Fruit fly (Drosophila melanogaster) whole organism, embryonic: Measurements from ENCODE around the gene Mur2B.
A peak's percentile ranks its signal among the peaks of the same experiment; 100 is the strongest.

Experiments used
- Bgb ChIP-seq: fragments of 200-800 bp; sonication (Bioruptor generic); IDR thresholded peaks from 2 replicates; pipeline ENCODE4 v1.3.6; 2022; ENCODE audit warnings: missing biosample characterization, missing genetic modification characterization; ENCODE audit not compliant: partially characterized antibody
- CG10431 ChIP-seq: fragments of 200-800 bp; sonication (Bioruptor generic); optimal IDR thresholded peaks from 3 replicates; lab custom pipeline; 2018; ENCODE audit warnings: missing biosample characterization, mild to moderate bottlenecking, missing genetic modification characterization
- CG12071 ChIP-seq: fragments of 200-800 bp; sonication (Bioruptor generic); optimal IDR thresholded peaks from 3 replicates; lab custom pipeline; 2018; ENCODE audit warnings: missing biosample characterization, mild to moderate bottlenecking, missing genetic modification characterization
- CG12155 ChIP-seq: fragments of 200-800 bp; sonication (Bioruptor generic); optimal IDR thresholded peaks from 3 replicates; lab custom pipeline; 2016; ENCODE audit warnings: missing biosample characterization, missing genetic modification characterization
- CG12299 ChIP-seq: fragments of 200-800 bp; sonication (Bioruptor generic); optimal IDR thresholded peaks from 2 replicates; lab custom pipeline; 2018; ENCODE audit warnings: missing biosample characterization, mild to moderate bottlenecking, missing genetic modification characterization
- CG12744 ChIP-seq: fragments of 200-800 bp; sonication (Bioruptor generic); optimal IDR thresholded peaks from 2 replicates; lab custom pipeline; 2016; ENCODE audit warnings: missing biosample characterization, missing genetic modification characterization
- CG1529 ChIP-seq: fragments of 200-800 bp; sonication (Bioruptor generic); optimal IDR thresholded peaks from 3 replicates; lab custom pipeline; 2018; ENCODE audit warnings: missing biosample characterization, missing genetic modification characterization
- CG1603 ChIP-seq: fragments of 200-800 bp; sonication (Bioruptor generic); optimal IDR thresholded peaks from 2 replicates; lab custom pipeline; 2019; ENCODE audit warnings: missing biosample characterization, mild to moderate bottlenecking, missing genetic modification characterization, moderate library complexity
- CG17359 ChIP-seq: fragments of 200-800 bp; sonication (Bioruptor generic); optimal IDR thresholded peaks from 3 replicates; lab custom pipeline; 2018; ENCODE audit warnings: missing biosample characterization, mild to moderate bottlenecking, missing genetic modification characterization, moderate library complexity
- CG1792 ChIP-seq: fragments of 200-800 bp; sonication (Bioruptor generic); optimal IDR thresholded peaks from 2 replicates; lab custom pipeline; 2016; ENCODE audit warnings: missing biosample characterization, missing genetic modification characterization
- CG31224 ChIP-seq: fragments of 200-800 bp; sonication (Bioruptor generic); IDR thresholded peaks from 2 replicates; pipeline ENCODE4 v1.3.6; 2022; ENCODE audit warnings: missing biosample characterization, missing genetic modification characterization
- CG3281 ChIP-seq: fragments of 200-800 bp; sonication (Bioruptor generic); optimal IDR thresholded peaks from 3 replicates; lab custom pipeline; 2017; ENCODE audit warnings: missing biosample characterization, mild to moderate bottlenecking, missing genetic modification characterization
- CG33213 ChIP-seq: fragments of 200-800 bp; sonication (Bioruptor generic); optimal IDR thresholded peaks from 3 replicates; lab custom pipeline; 2016; ENCODE audit warnings: missing biosample characterization, missing genetic modification characterization
- CG4328 ChIP-seq: fragments of 200-800 bp; sonication (Bioruptor generic); optimal IDR thresholded peaks from 3 replicates; lab custom pipeline; 2017; ENCODE audit warnings: missing biosample characterization, missing genetic modification reagents, missing genetic modification characterization
- CG6175 ChIP-seq: fragments of 200-800 bp; sonication (Bioruptor generic); IDR thresholded peaks from 3 replicates; pipeline ENCODE4 v1.3.6; 2022; ENCODE audit warnings: missing biosample characterization, missing genetic modification characterization
- CG6683 ChIP-seq: fragments of 200-800 bp; sonication (Bioruptor generic); optimal IDR thresholded peaks from 2 replicates; lab custom pipeline; 2017; ENCODE audit warnings: missing biosample characterization, mild to moderate bottlenecking, missing genetic modification characterization, missing genetic modification reagents
- CG6689 ChIP-seq: fragments of 200-800 bp; sonication (Bioruptor generic); IDR thresholded peaks from 2 replicates; pipeline ENCODE4 v1.3.6; 2022; ENCODE audit warnings: missing biosample characterization, missing genetic modification characterization
- CG6791 ChIP-seq: fragments of 200-800 bp; sonication (Bioruptor generic); IDR thresholded peaks from 3 replicates; pipeline ENCODE4 v1.3.6; 2022; ENCODE audit warnings: missing biosample characterization, missing genetic modification characterization; ENCODE audit not compliant: partially characterized antibody
- CG7745 ChIP-seq: fragments of 200-800 bp; sonication (Bioruptor generic); optimal IDR thresholded peaks from 2 replicates; lab custom pipeline; 2018; ENCODE audit warnings: missing biosample characterization, mild to moderate bottlenecking, missing genetic modification characterization, moderate library complexity
- CG8089 ChIP-seq: fragments of 200-800 bp; sonication (Bioruptor generic); optimal IDR thresholded peaks from 3 replicates; lab custom pipeline; 2016; ENCODE audit warnings: missing biosample characterization, missing genetic modification characterization
- CTCF ChIP-seq: fragments of 200-800 bp; sonication (Bioruptor generic); optimal IDR thresholded peaks from 2 replicates; lab custom pipeline; 2017; ENCODE audit warnings: missing biosample characterization, mild to moderate bottlenecking, missing genetic modification characterization, moderate library complexity
- Camta ChIP-seq: fragments of 200-800 bp; sonication (Bioruptor generic); optimal IDR thresholded peaks from 2 replicates; lab custom pipeline; 2016; ENCODE audit warnings: missing biosample characterization, missing genetic modification characterization
- D19B ChIP-seq: fragments of 200-800 bp; sonication (Bioruptor generic); optimal IDR thresholded peaks from 2 replicates; lab custom pipeline; 2017; ENCODE audit warnings: missing biosample characterization, mild to moderate bottlenecking, missing genetic modification characterization
- Eip74EF ChIP-seq, 2 experiments: fragments of 200-800 bp in 1 of 2; fragments of >200 bp in 1 of 2; sonication (Bioruptor generic) in 1 of 2; optimal IDR thresholded peaks; 2 replicates each; lab custom pipeline; 2017 to 2019; ENCODE audit warnings: missing biosample characterization in 2 of 2, missing genetic modification characterization in 2 of 2, mild to moderate bottlenecking in 1 of 2, moderate library complexity in 1 of 2
- Fer3 ChIP-seq: fragments of 200-800 bp; sonication (Bioruptor generic); optimal IDR thresholded peaks from 2 replicates; lab custom pipeline; 2018; ENCODE audit warnings: missing biosample characterization, mild to moderate bottlenecking, missing genetic modification characterization, moderate library complexity
- MBD-R2 ChIP-seq: fragments of 200-800 bp; sonication (Bioruptor generic); IDR thresholded peaks from 2 replicates; pipeline ENCODE4 v1.3.6; 2022; ENCODE audit warnings: missing biosample characterization, missing genetic modification characterization
- NC2α ChIP-seq: fragments of 200-800 bp; sonication (Bioruptor generic); optimal IDR thresholded peaks from 2 replicates; lab custom pipeline; 2016; ENCODE audit warnings: missing biosample characterization, missing genetic modification characterization
- Nf-YA ChIP-seq: fragments of 200-800 bp; sonication (Bioruptor generic); IDR thresholded peaks from 2 replicates; pipeline ENCODE4 v1.3.6; 2022; ENCODE audit warnings: missing biosample characterization, missing genetic modification characterization
- Oaz ChIP-seq: fragments of 200-800 bp; sonication (Bioruptor generic); IDR thresholded peaks from 2 replicates; pipeline ENCODE4 v1.3.6; 2022; ENCODE audit warnings: missing biosample characterization, missing genetic modification characterization
- Xrp1 ChIP-seq: fragments of 200-800 bp; sonication (Bioruptor generic); IDR thresholded peaks from 2 replicates; pipeline ENCODE4 v1.3.6; 2022; ENCODE audit warnings: missing biosample characterization, missing genetic modification characterization
- aop ChIP-seq: fragments of 200-800 bp; sonication (Bioruptor generic); IDR thresholded peaks from 2 replicates; pipeline ENCODE4 v1.3.6; 2022; ENCODE audit warnings: missing biosample characterization, missing genetic modification characterization
- bcd ChIP-seq: fragments of 200-800 bp; sonication (Bioruptor generic); optimal IDR thresholded peaks from 2 replicates; lab custom pipeline; 2017; ENCODE audit warnings: missing biosample characterization, mild to moderate bottlenecking, missing genetic modification characterization
- eyg ChIP-seq: fragments of 200-800 bp; sonication (Bioruptor generic); optimal IDR thresholded peaks from 3 replicates; lab custom pipeline; 2016; ENCODE audit warnings: missing biosample characterization, missing genetic modification characterization
- fd102C ChIP-seq: fragments of 200-800 bp; sonication (Bioruptor generic); optimal IDR thresholded peaks from 2 replicates; lab custom pipeline; 2018; ENCODE audit warnings: missing biosample characterization, mild to moderate bottlenecking, missing genetic modification characterization, moderate library complexity
- grn ChIP-seq: fragments of 200-800 bp; sonication (Bioruptor generic); optimal IDR thresholded peaks from 3 replicates; lab custom pipeline; 2017; ENCODE audit warnings: missing biosample characterization, missing genetic modification characterization
- jumu ChIP-seq: fragments of 200-800 bp; sonication (Bioruptor generic); optimal IDR thresholded peaks from 3 replicates; lab custom pipeline; 2016; ENCODE audit warnings: missing biosample characterization, missing genetic modification characterization
- kah ChIP-seq: fragments of 200-800 bp; sonication (Bioruptor generic); optimal IDR thresholded peaks from 2 replicates; lab custom pipeline; 2018; ENCODE audit warnings: missing biosample characterization, mild to moderate bottlenecking, missing genetic modification characterization
- kni ChIP-seq: fragments of 200-800 bp; sonication (Bioruptor generic); optimal IDR thresholded peaks from 3 replicates; lab custom pipeline; 2017; ENCODE audit warnings: mild to moderate bottlenecking, missing biosample characterization, missing genetic modification reagents, missing genetic modification characterization
- lab ChIP-seq: fragments of 200-800 bp; sonication (Bioruptor generic); optimal IDR thresholded peaks from 3 replicates; lab custom pipeline; 2017; ENCODE audit warnings: missing biosample characterization, missing genetic modification characterization, mild to moderate bottlenecking, moderate library complexity, missing genetic modification reagents
- lmd ChIP-seq: fragments of 200-800 bp; sonication (Bioruptor generic); IDR thresholded peaks from 2 replicates; pipeline ENCODE4 v1.3.6; 2022; ENCODE audit warnings: missing biosample characterization, missing genetic modification characterization
- nerfin-1 ChIP-seq: fragments of 200-800 bp; sonication (Bioruptor generic); optimal IDR thresholded peaks from 3 replicates; lab custom pipeline; 2019; ENCODE audit warnings: missing biosample characterization, mild to moderate bottlenecking, missing genetic modification characterization, moderate library complexity
- nom ChIP-seq: fragments of 200-800 bp; sonication (Bioruptor generic); optimal IDR thresholded peaks from 2 replicates; lab custom pipeline; 2017; ENCODE audit warnings: missing biosample characterization, missing genetic modification characterization, mild to moderate bottlenecking, moderate library complexity, missing genetic modification reagents
- pnt ChIP-seq: fragments of 200-800 bp; sonication (Bioruptor generic); optimal IDR thresholded peaks from 3 replicates; lab custom pipeline; 2016; ENCODE audit warnings: missing biosample characterization, missing genetic modification characterization
- pros ChIP-seq: fragments of 200-800 bp; sonication (Bioruptor generic); optimal IDR thresholded peaks from 3 replicates; lab custom pipeline; 2019; ENCODE audit warnings: missing biosample characterization, mild to moderate bottlenecking, missing genetic modification characterization, moderate library complexity
- ranshi ChIP-seq: fragments of 200-800 bp; sonication (Bioruptor generic); IDR thresholded peaks from 2 replicates; pipeline ENCODE4 v1.3.6; 2022; ENCODE audit warnings: missing biosample characterization, missing genetic modification characterization
- repo ChIP-seq: fragments of 200-800 bp; sonication (Bioruptor generic); optimal IDR thresholded peaks from 2 replicates; lab custom pipeline; 2016; ENCODE audit warnings: missing biosample characterization, missing genetic modification characterization
- run ChIP-seq: fragments of 200-800 bp; sonication (Bioruptor generic); optimal IDR thresholded peaks from 3 replicates; lab custom pipeline; 2018; ENCODE audit warnings: missing biosample characterization, mild to moderate bottlenecking, missing genetic modification characterization
- salm ChIP-seq: fragments of 200-800 bp; sonication (Bioruptor generic); optimal IDR thresholded peaks from 2 replicates; lab custom pipeline; 2018; ENCODE audit warnings: missing biosample characterization, mild to moderate bottlenecking, missing genetic modification characterization
- ssp ChIP-seq: fragments of 200-800 bp; sonication (Bioruptor generic); IDR thresholded peaks from 2 replicates; pipeline ENCODE4 v1.3.6; 2022; ENCODE audit warnings: missing biosample characterization, missing genetic modification characterization

Gene Mur2B

dm6 chrX:1482840-1483518 lies 185.6 kb downstream of the Mur2B start, which contains the start of the genes sta and inc (continued):
- TF ChIP-seq nom (GFP tag; lab: Kevin White, UChicago) (peak; percentile 89), CG10431 (GFP tag; lab: Kevin White, UChicago) (peak; percentile 91), NC2α (peak; percentile 17), repo (GFP tag; lab: Kevin White, UChicago) (peak; percentile 54), CG12299 (peak; percentile 66), kni (GFP tag; lab: Kevin White, UChicago) (peak; percentile 64), CG6175 (GFP tag; lab: Robert Waterston, UW) (0 out of 3 replicates have a peak, but pooled peaks have one; percentile 20), CG12155 (GFP tag; lab: Kevin White, UChicago) (peak; percentile 34), CG33213 (GFP tag; lab: Kevin White, UChicago) (peak; percentile 88), CG4328 (GFP tag; lab: Kevin White, UChicago) (peak; percentile 69), Camta (GFP tag; lab: Kevin White, UChicago) (peak; percentile 28), jumu (GFP tag; lab: Kevin White, UChicago) (peak; percentile 7), fd102C (GFP tag; lab: Kevin White, UChicago) (no peak), bcd (GFP tag; lab: Kevin White, UChicago) (peak; percentile 85), CG17359 (tag; lab: Kevin White, UChicago) (peak; percentile 67), salm (peak; percentile 22), CG31224 (GFP tag; lab: Robert Waterston, UW) (peak; percentile 35), pnt (GFP tag; lab: Kevin White, UChicago) (no peak), MBD-R2 (GFP tag; lab: Robert Waterston, UW) (peak; percentile 61), lab (peak; percentile 92), Oaz (GFP tag; lab: Robert Waterston, UW) (no peak), grn (GFP tag; lab: Kevin White, UChicago) (peak; percentile 11), CTCF (GFP tag; lab: Kevin White, UChicago) (peak; percentile 18), CG6689 (no peak), CG6683 (GFP tag; lab: Kevin White, UChicago) (peak; percentile 56), lmd (GFP tag; lab: Robert Waterston, UW) (peak; percentile 32; the same call in 1 of the 2 replicates), eyg (GFP tag; lab: Kevin White, UChicago) (peak; percentile 26), CG1529 (GFP tag; lab: Kevin White, UChicago) (peak; percentile 31), Fer3 (tag; lab: Kevin White, UChicago) (peak; percentile 68), Xrp1 (GFP tag; lab: Robert Waterston, UW) (no peak), Eip74EF (GFP tag; optimal IDR thresholded peaks at IDR 0.05; lab: Kevin White, UChicago) (peak in 1 of 2 experiments; percentile 90), D19B (GFP tag; lab: Kevin White, UChicago) (peak; percentile 54), CG6791 (GFP tag; lab: Robert Waterston, UW) (peak; percentile 61; the same call in 2 of the 3 replicates), CG3281 (GFP tag; lab: Kevin White, UChicago) (peak; percentile 84), nerfin-1 (tag; lab: Kevin White, UChicago) (peak; percentile 85), ssp (GFP tag; lab: Robert Waterston, UW) (0 out of 2 replicates have a peak, but pooled peaks have one; percentile 6), ranshi (GFP tag; lab: Robert Waterston, UW) (peak; percentile 52; the same call in 1 of the 2 replicates), CG7745 (tag; lab: Kevin White, UChicago) (peak; percentile 26), CG12744 (GFP tag; lab: Kevin White, UChicago) (no peak), Bgb (GFP tag; lab: Robert Waterston, UW) (peak; percentile 64), CG1603 (tag; lab: Kevin White, UChicago) (peak; percentile 92), Nf-YA (GFP tag; lab: Robert Waterston, UW) (peak; percentile 50; the same call in 1 of the 2 replicates), kah (GFP tag; lab: Kevin White, UChicago) (peak; percentile 46), CG12071 (GFP tag; lab: Kevin White, UChicago) (peak; percentile 77), CG8089 (GFP tag; lab: Kevin White, UChicago) (peak; percentile 45), pros (GFP tag; lab: Kevin White, UChicago) (peak; percentile 32), aop (no peak), CG1792 (GFP tag; lab: Kevin White, UChicago) (peak; percentile 53), run (tag; lab: Kevin White, UChicago) (peak; percentile 11)
